Fruit fly (Drosophila melanogaster) whole organism, adult: ENCODE measurements around the gene CG11951.

ENCODE experiments used
- CG11617 ChIP-seq: fragments of 200-800 bp; sonication (Bioruptor generic); optimal IDR thresholded peaks from 2 replicates; lab custom pipeline; 2017; ENCODE audit warnings: mild to moderate bottlenecking, missing biosample characterization, missing genetic modification reagents, missing genetic modification characterization
- CG12768 ChIP-seq: fragments of 200-800 bp; sonication (Bioruptor generic); optimal IDR thresholded peaks from 2 replicates; lab custom pipeline; 2017; ENCODE audit warnings: missing biosample characterization, missing genetic modification characterization, mild to moderate bottlenecking, moderate library complexity, missing genetic modification reagents
- CG14711 ChIP-seq: fragments of 200-800 bp; sonication (Bioruptor generic); optimal IDR thresholded peaks from 2 replicates; lab custom pipeline; 2018; ENCODE audit warnings: missing biosample characterization, mild to moderate bottlenecking, missing genetic modification characterization, moderate library complexity
- CG1620 ChIP-seq: fragments of 200-800 bp; sonication (Bioruptor generic); optimal IDR thresholded peaks from 2 replicates; lab custom pipeline; 2016; ENCODE audit warnings: missing biosample characterization, missing genetic modification characterization
- CG33017 ChIP-seq: fragments of 200-800 bp; sonication (Bioruptor generic); optimal IDR thresholded peaks from 2 replicates; lab custom pipeline; 2018; ENCODE audit warnings: missing biosample characterization, mild to moderate bottlenecking, missing genetic modification characterization, moderate library complexity
- CG5204 ChIP-seq: fragments of 200-800 bp; sonication (Bioruptor generic); optimal IDR thresholded peaks from 2 replicates; lab custom pipeline; 2016; ENCODE audit warnings: missing biosample characterization, missing genetic modification characterization
- CG7045 ChIP-seq: fragments of 200-800 bp; sonication (Bioruptor generic); optimal IDR thresholded peaks from 2 replicates; lab custom pipeline; 2017; ENCODE audit warnings: missing biosample characterization, mild to moderate bottlenecking, missing genetic modification characterization
- CG7101 ChIP-seq: fragments of 200-800 bp; sonication (Bioruptor generic); optimal IDR thresholded peaks from 2 replicates; lab custom pipeline; 2018; ENCODE audit warnings: missing biosample characterization, mild to moderate bottlenecking, missing genetic modification characterization, moderate library complexity
- Clk ChIP-seq: fragments of 200-800 bp; sonication (Bioruptor generic); optimal IDR thresholded peaks from 2 replicates; lab custom pipeline; 2017; ENCODE audit warnings: missing biosample characterization, missing genetic modification characterization
- Crg-1 ChIP-seq: fragments of 200-800 bp; sonication (Bioruptor generic); optimal IDR thresholded peaks from 2 replicates; lab custom pipeline; 2016; ENCODE audit warnings: missing biosample characterization, missing genetic modification characterization
- Hr96 ChIP-seq: fragments of 200-800 bp; sonication (Bioruptor generic); optimal IDR thresholded peaks from 2 replicates; lab custom pipeline; 2016; ENCODE audit warnings: missing biosample characterization, missing genetic modification characterization
- Mnt ChIP-seq: fragments of 200-800 bp; sonication (Bioruptor generic); optimal IDR thresholded peaks from 2 replicates; lab custom pipeline; 2016; ENCODE audit warnings: missing biosample characterization, mild to moderate bottlenecking, missing genetic modification characterization
- bab1 ChIP-seq: fragments of 200-800 bp; sonication (Bioruptor generic); optimal IDR thresholded peaks from 3 replicates; lab custom pipeline; 2019; ENCODE audit warnings: missing biosample characterization, mild to moderate bottlenecking, missing genetic modification characterization, moderate library complexity
- cic ChIP-seq: fragments of 200-800 bp; sonication (Bioruptor generic); optimal IDR thresholded peaks from 2 replicates; lab custom pipeline; 2017; ENCODE audit warnings: missing biosample characterization, mild to moderate bottlenecking, missing genetic modification characterization, moderate library complexity
- cnc ChIP-seq, 2 experiments: fragments of >200 bp; optimal IDR thresholded peaks; 2 replicates each; lab custom pipeline; 2017
- kay ChIP-seq: fragments of 200-800 bp; sonication (Bioruptor generic); peaks from one replicate; lab custom pipeline; 2016; ENCODE audit warnings: missing biosample characterization, missing genetic modification characterization, borderline replicate concordance
- ovo ChIP-seq: fragments of 200-800 bp; sonication (Bioruptor generic); optimal IDR thresholded peaks from 2 replicates; lab custom pipeline; 2016; ENCODE audit warnings: missing biosample characterization, missing genetic modification characterization
- pad ChIP-seq: fragments of 200-800 bp; sonication (Bioruptor generic); optimal IDR thresholded peaks from 3 replicates; lab custom pipeline; 2017; ENCODE audit warnings: missing biosample characterization, missing genetic modification characterization, mild to moderate bottlenecking, moderate library complexity, missing genetic modification reagents
- tj ChIP-seq: fragments of 200-800 bp; sonication (Bioruptor generic); optimal IDR thresholded peaks from 3 replicates; lab custom pipeline; 2017; ENCODE audit warnings: missing biosample characterization, mild to moderate bottlenecking, missing genetic modification characterization, moderate library complexity
- toe ChIP-seq: fragments of 200-800 bp; sonication (Bioruptor generic); optimal IDR thresholded peaks from 2 replicates; lab custom pipeline; 2016; ENCODE audit warnings: missing biosample characterization, missing genetic modification characterization

Gene CG11951

DNA sequence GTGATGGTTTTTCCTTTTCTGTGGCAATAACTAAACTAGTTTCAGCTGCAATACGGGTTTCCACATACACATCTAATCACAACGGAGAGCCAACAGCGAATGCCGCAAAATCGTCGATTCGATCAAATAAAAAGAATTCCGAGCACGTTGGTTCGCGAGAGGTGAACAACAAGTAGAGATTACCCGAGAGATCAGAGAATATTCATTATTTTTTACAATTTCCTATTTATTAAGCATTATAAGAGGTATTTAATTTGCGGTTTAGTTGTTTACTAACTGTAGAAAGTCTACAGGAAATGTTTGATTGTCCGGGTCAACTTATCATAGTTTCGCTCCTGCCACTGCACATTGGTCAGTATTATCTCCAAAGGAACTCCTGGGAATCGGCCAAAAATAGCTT is at the start of gene CG11951:
TSS of gene CG11951 (minus strand) at position 101 of the 400 bp plus-strand sequence.
- TF ChIP-seq CG33017 (no peak), cic (GFP tag; lab: Kevin White, UChicago) (peak; percentile 24)

DNA sequence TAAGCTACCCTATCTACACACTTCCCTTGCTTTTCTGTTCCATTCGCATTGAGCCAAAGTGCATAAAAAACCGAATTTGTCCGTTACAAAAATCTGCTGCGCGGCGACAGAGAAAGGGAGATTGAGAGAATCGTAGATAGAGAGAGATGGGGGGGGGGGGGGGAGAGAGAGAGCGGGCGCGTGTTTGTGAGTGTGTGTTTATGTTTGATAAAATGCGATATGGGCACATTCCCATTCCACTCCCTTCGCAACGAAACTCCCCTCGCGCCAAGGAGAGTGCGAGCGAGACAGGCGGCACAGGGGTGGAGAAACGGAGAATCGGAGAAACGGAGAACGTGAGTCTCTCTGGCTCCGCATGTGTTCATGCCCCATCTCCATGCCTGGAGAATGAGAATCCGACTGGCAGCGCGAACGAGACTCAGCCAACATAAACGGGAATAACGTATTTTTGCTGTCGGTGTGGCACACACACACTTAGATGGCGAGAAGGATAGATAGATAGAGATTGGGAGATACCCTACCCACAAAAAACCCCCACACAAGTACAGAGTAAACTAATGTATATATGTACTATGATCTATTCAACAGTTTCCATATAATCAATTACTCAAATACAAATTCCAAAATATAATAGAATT is 48.9 kb upstream of the CG11951 start:
- TF ChIP-seq CG7045 (GFP tag; lab: Kevin White, UChicago) (no peak), tj (GFP tag; lab: Kevin White, UChicago) (peak; percentile 77)

DNA sequence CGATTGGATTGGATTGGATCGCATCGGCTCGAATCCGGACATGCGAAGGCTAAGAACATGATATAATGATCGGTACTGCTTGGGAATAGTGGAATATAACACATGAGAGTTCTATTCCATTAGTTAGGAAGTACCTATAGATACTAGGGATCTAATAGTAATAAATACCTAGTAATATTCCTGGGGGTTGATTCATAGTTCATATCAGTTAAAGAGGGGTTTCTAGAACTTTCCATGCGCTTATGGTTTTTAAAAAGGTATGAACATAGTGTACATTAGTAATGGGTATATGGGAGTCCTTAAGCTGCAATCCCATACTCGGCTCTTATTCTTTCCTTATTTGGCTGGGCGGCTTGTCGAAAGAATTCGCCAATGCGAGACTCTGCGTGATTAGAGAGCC is 45.8 kb upstream of the CG11951 start:
- TF ChIP-seq CG5204 (GFP tag; lab: Kevin White, UChicago) (no peak), Crg-1 (GFP tag; lab: Kevin White, UChicago) (no peak), Hr96 (GFP tag; lab: Kevin White, UChicago) (no peak), Clk (no peak), CG14711 (tag; lab: Kevin White, UChicago) (no peak), CG1620 (no peak), CG7045 (GFP tag; lab: Kevin White, UChicago) (no peak), CG11617 (GFP tag; lab: Kevin White, UChicago) (no peak)

DNA sequence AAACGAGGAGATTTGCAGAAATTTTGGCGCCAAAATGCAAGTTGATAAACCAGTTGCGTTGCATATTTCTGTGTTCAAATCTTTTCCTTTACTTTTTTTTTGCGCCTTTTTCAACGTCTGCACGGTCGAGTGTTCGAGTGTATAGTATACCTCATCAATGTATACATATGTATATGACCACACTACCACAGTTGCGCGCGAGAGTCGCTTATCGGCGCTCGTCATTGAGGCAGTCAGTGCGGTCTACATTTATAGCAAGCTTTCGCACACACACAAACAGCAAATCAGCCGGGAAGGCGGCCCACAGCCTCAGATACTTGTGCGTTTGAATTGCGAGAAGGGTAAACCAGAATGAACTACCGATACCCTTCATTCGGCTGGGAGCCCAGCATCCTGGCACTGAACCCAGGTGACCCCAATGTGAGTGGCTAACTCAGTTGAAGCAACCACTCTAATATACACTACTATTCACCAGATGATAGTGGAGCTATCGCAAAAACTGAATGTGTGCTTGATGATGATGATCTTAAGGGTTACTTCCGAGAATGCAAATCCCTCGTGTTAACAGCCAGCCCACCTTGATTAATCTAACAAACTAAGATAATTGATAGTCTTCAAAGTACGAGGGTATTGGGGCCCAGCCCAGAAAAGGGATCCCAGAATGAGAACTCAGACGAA is 44.6 kb upstream of the CG11951 start:
- TF ChIP-seq tj (GFP tag; lab: Kevin White, UChicago): peak; percentile 44
- TF ChIP-seq Hr96 (GFP tag; lab: Kevin White, UChicago): no peak
- no peak for TF ChIP-seq bab1 (GFP tag; lab: Kevin White, UChicago)

DNA sequence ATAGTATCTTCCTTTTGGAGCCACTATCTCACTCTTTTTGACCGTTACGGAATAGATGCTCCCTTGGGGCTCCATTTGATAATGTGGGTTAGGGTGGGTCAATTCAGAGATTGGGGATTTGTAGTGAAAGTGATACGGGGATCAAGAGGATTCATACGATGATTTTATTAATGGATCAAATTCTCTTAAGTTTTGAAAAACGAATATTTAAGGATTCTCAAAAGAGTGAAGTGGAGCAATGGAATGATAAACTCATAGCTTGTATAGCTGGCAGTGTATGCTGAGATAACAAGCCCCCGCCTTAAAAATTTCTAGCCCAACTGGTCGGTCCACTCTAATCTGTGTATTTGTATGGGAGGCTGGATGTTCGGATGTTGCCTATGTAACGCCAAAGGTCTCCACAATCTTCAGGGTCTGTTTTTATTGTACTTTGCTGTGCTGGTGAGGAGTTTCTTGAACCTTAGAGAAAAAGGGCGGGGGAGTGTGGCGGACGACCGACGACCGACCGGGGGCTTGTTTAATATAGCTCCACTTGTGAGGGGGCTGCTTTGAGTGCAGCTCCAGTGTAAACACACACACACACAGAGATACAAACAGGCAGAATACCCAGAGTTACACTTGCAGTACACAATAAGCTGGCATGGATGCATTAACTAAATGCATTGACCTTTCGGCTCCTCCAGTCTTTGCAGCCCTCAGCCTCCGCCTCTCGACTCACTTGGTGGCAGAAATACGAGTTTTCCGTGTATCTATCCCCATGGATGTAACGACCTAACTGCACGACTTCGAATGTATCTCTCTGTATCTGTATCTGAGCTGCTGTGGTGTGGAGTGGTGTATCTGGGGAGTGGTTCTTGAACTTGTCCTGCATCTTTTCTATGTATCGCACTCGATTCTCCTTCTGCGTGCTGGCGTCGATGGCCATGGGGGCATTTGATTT is 42.4 kb upstream of the CG11951 start:
- TF ChIP-seq Clk (no peak), CG1620 (no peak), CG7045 (GFP tag; lab: Kevin White, UChicago) (no peak), toe (GFP tag; lab: Kevin White, UChicago) (no peak), CG5204 (GFP tag; lab: Kevin White, UChicago) (no peak), cnc (optimal IDR thresholded peaks at IDR 0.05; lab: Kevin White, UChicago) (no peak), pad (GFP tag; lab: Kevin White, UChicago) (no peak), CG12768 (GFP tag; lab: Kevin White, UChicago) (no peak), CG7101 (no peak), tj (GFP tag; lab: Kevin White, UChicago) (no peak), CG33017 (no peak), Crg-1 (GFP tag; lab: Kevin White, UChicago) (no peak)

DNA sequence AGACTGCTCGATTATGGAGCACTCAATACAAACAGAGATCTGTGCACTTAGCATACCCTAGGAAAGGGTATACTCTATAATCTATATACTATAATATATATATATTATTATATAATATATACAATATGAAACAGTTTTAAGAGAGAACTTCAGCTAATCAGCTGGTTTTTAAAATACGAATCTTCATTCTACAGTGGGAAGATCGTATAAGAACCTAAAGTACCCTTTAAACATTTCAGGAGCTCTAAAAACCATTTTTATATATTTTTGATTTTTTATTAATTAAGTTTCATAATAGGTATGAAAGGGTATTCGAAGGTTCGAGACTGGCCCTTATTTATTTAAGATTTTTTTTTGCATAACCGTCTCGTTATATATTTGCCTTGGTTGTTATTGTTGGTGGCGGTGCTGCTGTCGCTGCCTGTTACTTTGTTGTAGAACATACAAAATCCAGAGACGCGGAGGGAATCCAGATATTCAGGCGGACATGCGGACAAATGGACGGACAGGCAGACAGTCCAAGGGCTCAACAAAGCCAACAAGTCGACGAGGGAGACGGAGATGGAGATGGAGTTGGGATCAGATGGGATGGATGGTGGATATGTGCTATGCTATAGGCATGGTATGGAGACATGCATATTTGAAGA is 41.2 kb upstream of the CG11951 start:
- TF ChIP-seq bab1 (GFP tag; lab: Kevin White, UChicago): no peak
- no peak for TF ChIP-seq Clk
- no peak for TF ChIP-seq CG1620
- no peak for TF ChIP-seq CG14711 (tag; lab: Kevin White, UChicago)
- no peak for TF ChIP-seq Mnt (GFP tag; lab: Kevin White, UChicago)
- TF ChIP-seq tj (GFP tag; lab: Kevin White, UChicago): no peak
- TF ChIP-seq CG7101: no peak
- TF ChIP-seq cic (GFP tag; lab: Kevin White, UChicago): no peak
- no peak for TF ChIP-seq CG12768 (GFP tag; lab: Kevin White, UChicago)
- TF ChIP-seq Hr96 (GFP tag; lab: Kevin White, UChicago): no peak
- no peak for TF ChIP-seq pad (GFP tag; lab: Kevin White, UChicago)
- TF ChIP-seq cnc (optimal IDR thresholded peaks at IDR 0.05; lab: Kevin White, UChicago): no peak
- TF ChIP-seq ovo (GFP tag; lab: Kevin White, UChicago): no peak
- no peak for TF ChIP-seq kay (GFP tag; lab: Kevin White, UChicago)
- no peak for TF ChIP-seq toe (GFP tag; lab: Kevin White, UChicago)
